Fruit fly (Drosophila melanogaster) whole organism, pupa: ENCODE measurements around the gene Xe7.
A peak's percentile ranks its signal among the peaks of the same experiment; 100 is the strongest.

ENCODE experiments used
- Snoo ChIP-seq: fragments of 200-800 bp; sonication (Bioruptor generic); optimal IDR thresholded peaks from 3 replicates; lab custom pipeline; 2017; ENCODE audit warnings: missing biosample characterization, mild to moderate bottlenecking, missing genetic modification characterization, inconsistent platforms
- rn ChIP-seq: fragments of 200-800 bp; sonication (Bioruptor generic); IDR thresholded peaks from 2 replicates; pipeline ENCODE4 v1.3.6; 2022; ENCODE audit warnings: missing biosample characterization, missing genetic modification characterization

DNA sequence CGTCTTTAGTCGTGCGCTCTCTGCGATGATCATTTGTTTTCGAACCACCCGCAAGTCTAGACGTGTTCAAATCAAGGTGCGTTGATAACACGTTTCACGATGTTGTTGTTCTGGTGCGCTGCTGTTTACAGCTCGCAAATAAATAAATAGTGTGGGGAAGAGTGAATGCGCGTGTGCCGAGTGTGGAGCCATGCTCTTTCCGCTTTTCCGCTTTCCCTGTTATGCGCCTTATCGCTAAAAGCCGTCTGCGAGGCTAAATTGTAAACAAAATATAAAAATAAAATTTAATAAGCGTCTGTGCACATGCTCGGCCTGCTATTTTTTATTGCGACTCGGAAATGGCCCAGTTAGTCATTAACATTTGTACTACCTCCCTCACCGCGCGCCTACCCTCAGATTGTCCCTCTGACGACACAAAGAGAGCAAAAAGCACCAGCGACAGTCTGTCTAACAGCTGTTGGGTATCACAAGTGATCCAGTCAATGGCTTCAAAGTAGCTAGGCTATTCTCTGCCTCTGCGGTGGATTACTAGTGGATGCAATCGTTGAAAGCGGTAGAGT is 3.6 kb upstream of the Xe7 start:
- peak; percentile 15 for TF ChIP-seq Snoo (tag; lab: Kevin White, UChicago)
- no peak for TF ChIP-seq rn (GFP tag; lab: Robert Waterston, UW)
